Fruit fly (Drosophila melanogaster) whole organism, embryonic: ENCODE results near the gene CG9837.
A peak's percentile ranks its signal among the peaks of the same experiment; 100 is the strongest.

Source experiments
- Aef1 ChIP-seq: fragments of 200-800 bp; sonication (Bioruptor generic); IDR thresholded peaks from 3 replicates; pipeline ENCODE4 v1.3.6; 2022; ENCODE audit warnings: missing biosample characterization, missing genetic modification characterization
- Antp ChIP-seq: fragments of 200-800 bp; sonication (Bioruptor generic); optimal IDR thresholded peaks from 3 replicates; lab custom pipeline; 2016; ENCODE audit warnings: missing biosample characterization, missing genetic modification characterization
- B-H2 ChIP-seq: fragments of 200-800 bp; sonication (Bioruptor generic); optimal IDR thresholded peaks from 2 replicates; lab custom pipeline; 2018; ENCODE audit warnings: missing biosample characterization, mild to moderate bottlenecking, missing genetic modification characterization
- BtbVII ChIP-seq: fragments of 200-800 bp; sonication (Bioruptor generic); optimal IDR thresholded peaks from 3 replicates; lab custom pipeline; 2017; ENCODE audit warnings: missing biosample characterization, mild to moderate bottlenecking, missing genetic modification characterization
- CG1024 ChIP-seq: fragments of 200-800 bp; sonication (Bioruptor generic); IDR thresholded peaks from 2 replicates; pipeline ENCODE4 v1.3.6; 2022; ENCODE audit warnings: missing biosample characterization, missing genetic modification characterization
- CG10274 ChIP-seq: fragments of 200-800 bp; sonication (Bioruptor generic); optimal IDR thresholded peaks from 3 replicates; lab custom pipeline; 2017; ENCODE audit warnings: missing biosample characterization, mild to moderate bottlenecking, missing genetic modification characterization
- CG10654 ChIP-seq: fragments of 200-800 bp; sonication (Bioruptor generic); optimal IDR thresholded peaks from 2 replicates; lab custom pipeline; 2016; ENCODE audit warnings: missing biosample characterization, missing genetic modification characterization
- CG11247 ChIP-seq: fragments of 200-800 bp; sonication (Bioruptor generic); IDR thresholded peaks from 2 replicates; pipeline ENCODE4 v1.3.6; 2022; ENCODE audit warnings: missing biosample characterization, missing genetic modification characterization
- CG14710 ChIP-seq: fragments of 200-800 bp; sonication (Bioruptor generic); optimal IDR thresholded peaks from 3 replicates; lab custom pipeline; 2019; ENCODE audit warnings: missing biosample characterization, mild to moderate bottlenecking, missing genetic modification characterization, moderate library complexity
- CG15073 ChIP-seq: fragments of 200-800 bp; sonication (Bioruptor generic); optimal IDR thresholded peaks from 2 replicates; lab custom pipeline; 2016; ENCODE audit warnings: missing biosample characterization, missing genetic modification characterization
- CG17186 ChIP-seq: fragments of 200-800 bp; sonication (Bioruptor generic); optimal IDR thresholded peaks from 3 replicates; lab custom pipeline; 2017; ENCODE audit warnings: missing biosample characterization, missing genetic modification reagents, missing genetic modification characterization
- CG17612 ChIP-seq: fragments of 200-800 bp; sonication (Bioruptor generic); IDR thresholded peaks from 2 replicates; pipeline ENCODE4 v1.3.6; 2022; ENCODE audit warnings: missing biosample characterization, missing genetic modification characterization
- CG31388 ChIP-seq: fragments of 200-800 bp; sonication (Bioruptor generic); optimal IDR thresholded peaks from 2 replicates; lab custom pipeline; 2016; ENCODE audit warnings: missing biosample characterization, missing genetic modification characterization
- CG31441 ChIP-seq: fragments of 200-800 bp; sonication (Bioruptor generic); IDR thresholded peaks from 2 replicates; pipeline ENCODE4 v1.3.6; 2022; ENCODE audit warnings: missing biosample characterization, missing genetic modification characterization
- CG32532 ChIP-seq: fragments of 200-800 bp; sonication (Bioruptor generic); IDR thresholded peaks from 2 replicates; pipeline ENCODE4 v1.3.6; 2022; ENCODE audit warnings: missing biosample characterization, missing genetic modification characterization
- CG3847 ChIP-seq: fragments of 200-800 bp; sonication (Bioruptor generic); IDR thresholded peaks from 2 replicates; pipeline ENCODE4 v1.3.6; 2022; ENCODE audit warnings: missing biosample characterization, missing genetic modification characterization
- CG4820 ChIP-seq: fragments of 200-800 bp; sonication (Bioruptor generic); optimal IDR thresholded peaks from 3 replicates; lab custom pipeline; 2016; ENCODE audit warnings: missing biosample characterization, missing genetic modification characterization
- CG5180 ChIP-seq: fragments of 200-800 bp; sonication (Bioruptor generic); optimal IDR thresholded peaks from 3 replicates; lab custom pipeline; 2017; ENCODE audit warnings: missing biosample characterization, missing genetic modification characterization, mild to moderate bottlenecking, moderate library complexity, missing genetic modification reagents
- CG7928 ChIP-seq: fragments of 200-800 bp; sonication (Bioruptor generic); optimal IDR thresholded peaks from 2 replicates; lab custom pipeline; 2017; ENCODE audit warnings: missing biosample characterization, mild to moderate bottlenecking, missing genetic modification characterization
- CG7963 ChIP-seq: fragments of 200-800 bp; sonication (Bioruptor generic); IDR thresholded peaks from 3 replicates; pipeline ENCODE4 v1.3.6; 2022; ENCODE audit warnings: missing biosample characterization, missing genetic modification characterization; ENCODE audit not compliant: partially characterized antibody
- CG8281 ChIP-seq: fragments of 200-800 bp; sonication (Bioruptor generic); optimal IDR thresholded peaks from 2 replicates; lab custom pipeline; 2018; ENCODE audit warnings: missing biosample characterization, mild to moderate bottlenecking, missing genetic modification characterization, moderate library complexity
- E2f1 ChIP-seq: fragments of 200-800 bp; sonication (Bioruptor generic); IDR thresholded peaks from 2 replicates; pipeline ENCODE4 v1.3.6; 2022; ENCODE audit warnings: missing biosample characterization, missing genetic modification characterization
- Hand ChIP-seq: fragments of 200-800 bp; sonication (Bioruptor generic); optimal IDR thresholded peaks from 2 replicates; lab custom pipeline; 2017; ENCODE audit warnings: mild to moderate bottlenecking, missing biosample characterization, missing genetic modification reagents, missing genetic modification characterization
- Hmx ChIP-seq: fragments of 200-800 bp; sonication (Bioruptor generic); optimal IDR thresholded peaks from 2 replicates; lab custom pipeline; 2016; ENCODE audit warnings: missing biosample characterization, missing genetic modification characterization
- Hr3 ChIP-seq: fragments of 200-800 bp; sonication (Bioruptor generic); optimal IDR thresholded peaks from 3 replicates; lab custom pipeline; 2016; ENCODE audit warnings: missing biosample characterization, missing genetic modification characterization
- Lim3 ChIP-seq: fragments of 200-800 bp; sonication (Bioruptor generic); IDR thresholded peaks from 2 replicates; pipeline ENCODE4 v1.3.6; 2022; ENCODE audit warnings: missing biosample characterization, missing genetic modification characterization
- Rfx ChIP-seq: fragments of 200-800 bp; sonication (Bioruptor generic); IDR thresholded peaks from 2 replicates; pipeline ENCODE4 v1.3.6; 2022; ENCODE audit warnings: missing biosample characterization, missing genetic modification characterization
- Sry-β ChIP-seq: fragments of 200-800 bp; sonication (Bioruptor generic); optimal IDR thresholded peaks from 2 replicates; lab custom pipeline; 2018; ENCODE audit warnings: missing biosample characterization, mild to moderate bottlenecking, missing genetic modification characterization, moderate library complexity
- bab2 ChIP-seq: fragments of 200-800 bp; sonication (Bioruptor generic); optimal IDR thresholded peaks from 2 replicates; lab custom pipeline; 2016; ENCODE audit warnings: missing biosample characterization, missing genetic modification characterization
- bsh ChIP-seq, 2 experiments: fragments of 200-800 bp; sonication (Bioruptor generic); optimal IDR thresholded peaks; 2 replicates each; lab custom pipeline; 2017 to 2018; ENCODE audit warnings: mild to moderate bottlenecking in 2 of 2, missing biosample characterization in 2 of 2, missing genetic modification characterization in 2 of 2, moderate library complexity in 1 of 2
- btn ChIP-seq: fragments of 200-800 bp; sonication (Bioruptor generic); optimal IDR thresholded peaks from 2 replicates; lab custom pipeline; 2016; ENCODE audit warnings: missing biosample characterization, missing genetic modification characterization
- dmrt11E ChIP-seq: fragments of 200-800 bp; sonication (Bioruptor generic); optimal IDR thresholded peaks from 3 replicates; lab custom pipeline; 2018; ENCODE audit warnings: missing biosample characterization, mild to moderate bottlenecking, missing genetic modification characterization, moderate library complexity
- dysf ChIP-seq: fragments of 200-800 bp; sonication (Bioruptor generic); IDR thresholded peaks from 3 replicates; pipeline ENCODE4 v1.3.6; 2022; ENCODE audit warnings: missing biosample characterization, missing genetic modification characterization
- exex ChIP-seq: fragments of 200-800 bp; sonication (Bioruptor generic); optimal IDR thresholded peaks from 4 replicates; lab custom pipeline; 2018; ENCODE audit warnings: missing biosample characterization, mild to moderate bottlenecking, missing genetic modification characterization, moderate library complexity
- kay ChIP-seq: fragments of 200-800 bp; sonication (Bioruptor generic); optimal IDR thresholded peaks from 2 replicates; lab custom pipeline; 2016; ENCODE audit warnings: missing biosample characterization, missing genetic modification characterization
- knrl ChIP-seq: fragments of 200-800 bp; sonication (Bioruptor generic); IDR thresholded peaks from 3 replicates; pipeline ENCODE4 v1.3.6; 2022; ENCODE audit warnings: missing biosample characterization, missing genetic modification characterization; ENCODE audit not compliant: partially characterized antibody
- lab ChIP-seq: fragments of 200-800 bp; sonication (Bioruptor generic); optimal IDR thresholded peaks from 3 replicates; lab custom pipeline; 2017; ENCODE audit warnings: missing biosample characterization, missing genetic modification characterization, mild to moderate bottlenecking, moderate library complexity, missing genetic modification reagents
- lola ChIP-seq, 3 experiments: fragments of >200 bp in 2 of 3; fragments of 200-800 bp in 1 of 3; sonication (Bioruptor generic) in 1 of 3; optimal IDR thresholded peaks; 2 replicates each; lab custom pipeline; 2017 to 2019; ENCODE audit warnings: missing biosample characterization in 3 of 3, missing genetic modification characterization in 3 of 3, mild to moderate bottlenecking in 1 of 3, moderate library complexity in 1 of 3
- nau ChIP-seq: fragments of 200-800 bp; sonication (Bioruptor generic); optimal IDR thresholded peaks from 3 replicates; lab custom pipeline; 2017; ENCODE audit warnings: missing biosample characterization, mild to moderate bottlenecking, missing genetic modification characterization, missing genetic modification reagents
- nom ChIP-seq: fragments of 200-800 bp; sonication (Bioruptor generic); optimal IDR thresholded peaks from 2 replicates; lab custom pipeline; 2017; ENCODE audit warnings: missing biosample characterization, missing genetic modification characterization, mild to moderate bottlenecking, moderate library complexity, missing genetic modification reagents
- onecut ChIP-seq: fragments of 200-800 bp; sonication (Bioruptor generic); IDR thresholded peaks from 2 replicates; pipeline ENCODE4 v1.3.6; 2022; ENCODE audit warnings: missing biosample characterization, missing genetic modification characterization
- psq ChIP-seq: fragments of 200-800 bp; sonication (Bioruptor generic); optimal IDR thresholded peaks from 2 replicates; lab custom pipeline; 2017; ENCODE audit warnings: missing biosample characterization, missing genetic modification characterization
- pum ChIP-seq: fragments of 200-800 bp; sonication (Bioruptor generic); optimal IDR thresholded peaks from 2 replicates; lab custom pipeline; 2016; ENCODE audit warnings: missing biosample characterization, missing genetic modification characterization
- rib ChIP-seq: fragments of 200-800 bp; sonication (Bioruptor generic); IDR thresholded peaks from 2 replicates; pipeline ENCODE4 v1.3.6; 2022; ENCODE audit warnings: missing biosample characterization, missing genetic modification characterization
- stwl ChIP-seq: fragments of 200-800 bp; sonication (Bioruptor generic); optimal IDR thresholded peaks from 3 replicates; lab custom pipeline; 2018; ENCODE audit warnings: missing biosample characterization, mild to moderate bottlenecking, missing genetic modification characterization, moderate library complexity
- trem ChIP-seq: fragments of 200-800 bp; optimal IDR thresholded peaks from 3 replicates; lab custom pipeline; 2019; ENCODE audit warnings: missing biosample characterization, mild to moderate bottlenecking, missing genetic modification characterization, moderate library complexity
- usp ChIP-seq: fragments of >200 bp; optimal IDR thresholded peaks from 2 replicates; lab custom pipeline; 2017; ENCODE audit warnings: missing biosample characterization, missing genetic modification characterization
- wdn ChIP-seq: fragments of 200-800 bp; sonication (Bioruptor generic); IDR thresholded peaks from 2 replicates; pipeline ENCODE4 v1.3.6; 2022; ENCODE audit warnings: missing biosample characterization, missing genetic modification characterization
- yki ChIP-seq: fragments of >200 bp; optimal IDR thresholded peaks from 3 replicates; lab custom pipeline; 2018
- zfh1 ChIP-seq: fragments of 200-800 bp; sonication (Bioruptor generic); IDR thresholded peaks from 3 replicates; pipeline ENCODE4 v1.3.6; 2022; ENCODE audit warnings: missing biosample characterization, missing genetic modification characterization

Gene CG9837

DNA sequence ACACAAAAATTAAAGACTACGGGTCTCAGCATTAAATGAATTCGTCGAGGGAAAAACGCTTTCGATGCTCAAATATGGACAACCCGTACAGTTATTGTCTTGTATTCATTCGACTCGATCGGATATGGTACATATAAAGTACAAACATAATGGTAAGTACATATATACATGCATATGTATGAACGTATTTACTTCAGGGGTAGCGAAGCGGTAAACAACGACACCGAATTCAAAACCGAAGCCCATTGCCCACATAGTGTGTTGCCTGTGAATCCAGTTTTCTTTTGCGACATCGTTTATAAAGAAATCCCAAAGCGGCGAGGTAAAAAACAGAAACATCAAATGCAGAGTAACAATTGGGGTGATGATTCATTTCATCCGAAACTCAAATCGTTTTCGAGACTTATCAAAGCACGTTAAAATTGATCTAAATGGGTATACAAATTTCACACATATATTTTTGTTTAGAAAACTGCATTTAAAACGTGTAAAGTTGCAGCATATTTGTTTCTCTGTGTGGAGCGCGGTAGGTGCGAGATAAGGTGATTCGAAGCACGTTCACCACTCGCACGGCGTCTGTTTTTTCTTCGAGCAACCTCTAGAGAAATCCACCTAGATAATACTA, 925 bp downstream of the CG9837 start (continued):
- peak; percentile 53; the same call in 1 of the 2 replicates for TF ChIP-seq CG11247
- no peak for TF ChIP-seq CG8281
- TF ChIP-seq CG10274 (GFP tag; lab: Kevin White, UChicago), result no peak
- TF ChIP-seq nom (GFP tag; lab: Kevin White, UChicago), result peak; percentile 40
- no peak for TF ChIP-seq yki
- no peak for TF ChIP-seq CG3847
- no peak for TF ChIP-seq Hmx (GFP tag; lab: Kevin White, UChicago)
- TF ChIP-seq exex (tag; lab: Kevin White, UChicago), result no peak
- no peak for TF ChIP-seq CG17612
- peak; percentile 67 for TF ChIP-seq CG32532 (GFP tag; lab: Robert Waterston, UW)
- TF ChIP-seq CG7928 (GFP tag; lab: Kevin White, UChicago), result no peak
- TF ChIP-seq CG14710 (tag; lab: Kevin White, UChicago), result peak; percentile 32
- TF ChIP-seq BtbVII (GFP tag; lab: Kevin White, UChicago), result no peak
- no peak for TF ChIP-seq CG7963 (GFP tag; lab: Robert Waterston, UW)
- TF ChIP-seq dmrt11E, result peak; percentile 36
- TF ChIP-seq CG10654 (GFP tag; lab: Kevin White, UChicago), result no peak
- no peak for TF ChIP-seq knrl (GFP tag; lab: Robert Waterston, UW)
- no peak for TF ChIP-seq psq (GFP tag; lab: Kevin White, UChicago)
- peak; percentile 56 for TF ChIP-seq bab2
- no peak for TF ChIP-seq btn (GFP tag; lab: Kevin White, UChicago)
- peak; percentile 29 for TF ChIP-seq Hand (GFP tag; lab: Kevin White, UChicago)
- no peak for TF ChIP-seq CG1024 (GFP tag; lab: Robert Waterston, UW)
- peak; percentile 70; the same call in 2 of the 3 replicates for TF ChIP-seq dysf (GFP tag; lab: Robert Waterston, UW)
- TF ChIP-seq Antp (GFP tag; lab: Kevin White, UChicago), result peak; percentile 36
- TF ChIP-seq lab (GFP tag; lab: Kevin White, UChicago), result no peak
- 0 out of 2 replicates have a peak, but pooled peaks have one; percentile 24 for TF ChIP-seq wdn (GFP tag; lab: Robert Waterston, UW)
- TF ChIP-seq usp, result no peak
- peak in 1 of 3 experiments; percentile 16 for TF ChIP-seq lola (GFP tag; optimal IDR thresholded peaks at IDR 0.05; lab: Kevin White, UChicago)
- peak; percentile 47; the same call in 2 of the 3 replicates for TF ChIP-seq Aef1 (GFP tag; lab: Robert Waterston, UW)
- peak; percentile 12 for TF ChIP-seq pum (GFP tag; lab: Kevin White, UChicago)
- no peak for TF ChIP-seq CG15073 (GFP tag; lab: Kevin White, UChicago)
- no peak for TF ChIP-seq rib (GFP tag; lab: Robert Waterston, UW)
- TF ChIP-seq CG31441 (GFP tag; lab: Robert Waterston, UW), result peak; percentile 39; the same call in 1 of the 2 replicates
- no peak for TF ChIP-seq CG5180 (GFP tag; lab: Kevin White, UChicago)
- no peak for TF ChIP-seq trem
- peak; percentile 49; the same call in 1 of the 2 replicates for TF ChIP-seq E2f1 (GFP tag; lab: Robert Waterston, UW)
- peak; percentile 16 for TF ChIP-seq Hr3 (GFP tag; lab: Kevin White, UChicago)
- no peak for TF ChIP-seq CG17186 (GFP tag; lab: Kevin White, UChicago)
- TF ChIP-seq Rfx (GFP tag; lab: Robert Waterston, UW), result peak; percentile 71; the same call in 1 of the 2 replicates
- TF ChIP-seq zfh1 (GFP tag; lab: Robert Waterston, UW), result peak; percentile 57; the same call in 2 of the 3 replicates
- TF ChIP-seq onecut (GFP tag; lab: Robert Waterston, UW), result 0 out of 2 replicates have a peak, but pooled peaks have one; percentile 8
- peak; percentile 43 for TF ChIP-seq nau
- no peak for TF ChIP-seq B-H2 (GFP tag; lab: Kevin White, UChicago)
- peak; percentile 10 for TF ChIP-seq CG4820 (GFP tag; lab: Kevin White, UChicago)
- no peak for TF ChIP-seq Lim3 (GFP tag; lab: Robert Waterston, UW)
- peak; percentile 64 for TF ChIP-seq kay (GFP tag; lab: Kevin White, UChicago)
- peak; percentile 40 to 64 for TF ChIP-seq bsh (GFP tag; optimal IDR thresholded peaks at IDR 0.05; lab: Kevin White, UChicago)
- no peak for TF ChIP-seq Sry-β (GFP tag; lab: Kevin White, UChicago)
- TF ChIP-seq CG31388, result no peak
- no peak for TF ChIP-seq stwl
